In genomic region chrV:4731154-4731961, ce11 we compare ENCODE assay signal across 5 worm cellular contexts.
TF ChIP-seq lines count a peak whose summit lies in the region.

Gene F39G3.3, plus strand, starts transcription at chrV:4731911.

TF ChIP-seq in whole organism, L1 larva, 84 proteins besides CTCF, POLR2A, EP300 and RAD21 (continues in another document):
- TF ChIP-seq efl-1 (optimal IDR thresholded peaks at IDR 0.05; lab: Kevin White, UChicago) (peak; percentile 33 to 55), efl-1 (GFP tag; optimal IDR thresholded peaks at IDR 0.05 in 1 of 2; lab: Kevin White, UChicago) (peak; percentile 35 to 95), snpc-4 (tag; optimal IDR thresholded peaks at IDR 0.05; lab: Kevin White, UChicago) (no peak), nhr-76 (tag; optimal IDR thresholded peaks at IDR 0.05; lab: Kevin White, UChicago) (no peak), ztf-4 (tag; optimal IDR thresholded peaks at IDR 0.05; lab: Kevin White, UChicago) (no peak), C16A3.4 (tag; optimal IDR thresholded peaks at IDR 0.05; lab: Kevin White, UChicago) (peak; percentile 52), ceh-63 (GFP tag; optimal IDR thresholded peaks at IDR 0.05; lab: Kevin White, UChicago) (no peak), unc-62 (GFP tag; optimal IDR thresholded peaks at IDR 0.05; lab: Kevin White, UChicago) (no peak), elt-2 (tag; optimal IDR thresholded peaks at IDR 0.05; lab: Kevin White, UChicago) (peak; percentile 30), unc-86 (tag; optimal IDR thresholded peaks at IDR 0.05; lab: Kevin White, UChicago) (peak; percentile 38), ama-1 (optimal IDR thresholded peaks at IDR 0.05; lab: Kevin White, UChicago) (no peak), pag-3 (tag; optimal IDR thresholded peaks at IDR 0.05; lab: Kevin White, UChicago; ENCODE audit: borderline replicate concordance, insufficient read depth) (no peak), irx-1 (tag; optimal IDR thresholded peaks at IDR 0.05; lab: Kevin White, UChicago) (peak; percentile 42), C04F5.9 (tag; optimal IDR thresholded peaks at IDR 0.05; lab: Kevin White, UChicago) (no peak), F16B12.6 (tag; optimal IDR thresholded peaks at IDR 0.05; lab: Kevin White, UChicago) (no peak), sup-37 (GFP tag; optimal IDR thresholded peaks at IDR 0.05; lab: Kevin White, UChicago) (no peak), nhr-71 (tag; optimal IDR thresholded peaks at IDR 0.05; lab: Kevin White, UChicago) (peak; percentile 75), mdl-1 (tag; optimal IDR thresholded peaks at IDR 0.05; lab: Kevin White, UChicago) (peak in 1 of 2 experiments; percentile 30)

TF ChIP-seq in whole organism, L3 larva, 47 proteins besides CTCF, POLR2A, EP300 and RAD21 (continues in another document):
- TF ChIP-seq eor-1 (tag; optimal IDR thresholded peaks at IDR 0.05; lab: Kevin White, UChicago) (no peak), nhr-237 (tag; optimal IDR thresholded peaks at IDR 0.05; lab: Kevin White, UChicago) (no peak), skn-1 (tag; optimal IDR thresholded peaks at IDR 0.05; lab: Kevin White, UChicago) (peak; percentile 52), nhr-43 (tag; optimal IDR thresholded peaks at IDR 0.05; lab: Kevin White, UChicago; ENCODE audit: poor library complexity, severe bottlenecking) (peak; percentile 58), ceh-16 (tag; optimal IDR thresholded peaks at IDR 0.05; lab: Kevin White, UChicago) (no peak), ceh-82 (tag; optimal IDR thresholded peaks at IDR 0.05; lab: Kevin White, UChicago) (no peak), ztf-4 (tag; optimal IDR thresholded peaks at IDR 0.05; lab: Kevin White, UChicago) (no peak), egl-27 (tag; optimal IDR thresholded peaks at IDR 0.05; lab: Kevin White, UChicago) (no peak), hmg-11 (tag; optimal IDR thresholded peaks at IDR 0.05; lab: Kevin White, UChicago) (peak; percentile 81), pha-4 (tag; optimal IDR thresholded peaks at IDR 0.05; lab: Kevin White, UChicago) (peak; percentile 77), lin-39 (tag; optimal IDR thresholded peaks at IDR 0.05; lab: Kevin White, UChicago) (peak; percentile 94), egl-5 (tag; optimal IDR thresholded peaks at IDR 0.05; lab: Kevin White, UChicago) (peak; percentile 80), ceh-28 (tag; optimal IDR thresholded peaks at IDR 0.05; lab: Kevin White, UChicago) (no peak), nhr-25 (tag; optimal IDR thresholded peaks at IDR 0.05; lab: Kevin White, UChicago) (no peak), lsy-12 (tag; optimal IDR thresholded peaks at IDR 0.05; lab: Kevin White, UChicago) (no peak), R02D3.7 (tag; optimal IDR thresholded peaks at IDR 0.05; lab: Kevin White, UChicago) (no peak), nfya-1 (tag; optimal IDR thresholded peaks at IDR 0.05; lab: Kevin White, UChicago; ENCODE audit: insufficient read depth) (peak; percentile 72), sea-2 (GFP tag; optimal IDR thresholded peaks at IDR 0.05; lab: Kevin White, UChicago) (no peak), zag-1 (tag; optimal IDR thresholded peaks at IDR 0.05; lab: Kevin White, UChicago) (no peak)

TF ChIP-seq in whole organism, early embryonic, 17 proteins besides CTCF, POLR2A, EP300 and RAD21:
- TF ChIP-seq tbx-11 (GFP tag; IDR thresholded peaks at IDR 0.05; lab: Robert Waterston, UW) (peak; percentile 87), ets-7 (tag; optimal IDR thresholded peaks at IDR 0.05; lab: Kevin White, UChicago) (peak; percentile 61), aly-1 (tag; optimal IDR thresholded peaks at IDR 0.05; lab: Kevin White, UChicago) (peak; percentile 65), flt-1 (GFP tag; IDR thresholded peaks at IDR 0.05; lab: Robert Waterston, UW) (peak; percentile 74), F13C5.2 (tag; optimal IDR thresholded peaks at IDR 0.05; lab: Kevin White, UChicago) (peak; percentile 94), hnd-1 (tag; optimal IDR thresholded peaks at IDR 0.05; lab: Kevin White, UChicago) (peak; percentile 75), hmg-4 (GFP tag; optimal IDR thresholded peaks at IDR 0.05; lab: Kevin White, UChicago) (peak; percentile 85), pes-1 (GFP tag; IDR thresholded peaks at IDR 0.05; lab: Robert Waterston, UW) (peak; percentile 90), ceh-36 (tag; optimal IDR thresholded peaks at IDR 0.05; lab: Kevin White, UChicago) (peak; percentile 81), tbx-37 (GFP tag; conservative IDR thresholded peaks at IDR 0.05; lab: Robert Waterston, UW) (peak; percentile 82), ama-1 (optimal IDR thresholded peaks at IDR 0.05; lab: Kevin White, UChicago) (no peak), scrt-1 (GFP tag; IDR thresholded peaks at IDR 0.05; lab: Robert Waterston, UW) (peak; percentile 85), tra-4 (tag; optimal IDR thresholded peaks at IDR 0.05; lab: Kevin White, UChicago) (peak; percentile 15), ceh-13 (GFP tag; optimal IDR thresholded peaks at IDR 0.05; lab: Kevin White, UChicago) (peak; percentile 83), sea-1 (GFP tag; conservative IDR thresholded peaks at IDR 0.05; lab: Robert Waterston, UW) (peak; percentile 74; the same call in 1 of the 2 replicates), hmbx-1 (tag; optimal IDR thresholded peaks at IDR 0.05; lab: Kevin White, UChicago) (peak; percentile 63), B0310.2 (tag; optimal IDR thresholded peaks at IDR 0.05; lab: Kevin White, UChicago) (peak; percentile 65)
TF ChIP-seq in whole organism, early embryonic: peak in this region for 16.

TF ChIP-seq in whole organism, midembryonic, 9 proteins besides CTCF, POLR2A, EP300 and RAD21:
- peak; percentile 96 for TF ChIP-seq med-1 (GFP tag; optimal IDR thresholded peaks at IDR 0.05; lab: Kevin White, UChicago; ENCODE audit: insufficient read depth)
- TF ChIP-seq flt-1 (GFP tag; IDR thresholded peaks at IDR 0.05; lab: Robert Waterston, UW): peak; percentile 92
- peak; percentile 81 for TF ChIP-seq klf-2 (GFP tag; conservative IDR thresholded peaks at IDR 0.05; lab: Robert Waterston, UW)
- TF ChIP-seq ref-1 (GFP tag; conservative IDR thresholded peaks at IDR 0.05; lab: Robert Waterston, UW): peak; percentile 64; the same call in 1 of the 2 replicates
- peak; percentile 92 for TF ChIP-seq tab-1 (GFP tag; IDR thresholded peaks at IDR 0.05; lab: Robert Waterston, UW)
- peak; percentile 77 for TF ChIP-seq ztf-29 (GFP tag; IDR thresholded peaks at IDR 0.05; lab: Robert Waterston, UW)
- TF ChIP-seq cog-1 (tag; optimal IDR thresholded peaks at IDR 0.05; lab: Kevin White, UChicago): peak; percentile 81
- peak; percentile 85 for TF ChIP-seq T22C8.4 (GFP tag; IDR thresholded peaks at IDR 0.05; lab: Robert Waterston, UW)
- peak; percentile 91 for TF ChIP-seq ztf-23 (GFP tag; IDR thresholded peaks at IDR 0.05; lab: Robert Waterston, UW)

TF ChIP-seq in whole organism, young adult, 124 proteins besides CTCF, POLR2A, EP300 and RAD21 (continues in another document):
- TF ChIP-seq C17E4.6 (GFP tag; IDR thresholded peaks at IDR 0.05; lab: Robert Waterston, UW) (peak; percentile 55; the same call in 1 of the 2 replicates), K11D2.4 (GFP tag; IDR thresholded peaks at IDR 0.05; lab: Robert Waterston, UW) (no peak), ceh-91 (GFP tag; IDR thresholded peaks at IDR 0.05; lab: Robert Waterston, UW) (peak; percentile 79), die-1 (tag; optimal IDR thresholded peaks at IDR 0.05; lab: Kevin White, UChicago) (peak; percentile 30), repo-1 (tag; optimal IDR thresholded peaks at IDR 0.05; lab: Kevin White, UChicago) (no peak), snpc-4 (GFP tag; optimal IDR thresholded peaks at IDR 0.05; lab: Kevin White, UChicago) (peak; percentile 21), snpc-4 (tag; optimal IDR thresholded peaks at IDR 0.05; lab: Kevin White, UChicago) (peak in 3 of 4 experiments; percentile 43 to 64 (median 59)), ZK185.1 (tag; optimal IDR thresholded peaks at IDR 0.05; lab: Kevin White, UChicago; ENCODE audit: poor library complexity, severe bottlenecking) (peak; percentile 73), ama-1 (optimal IDR thresholded peaks at IDR 0.05; lab: Kevin White, UChicago) (no peak), ama-1 (GFP tag; optimal IDR thresholded peaks at IDR 0.05; lab: Kevin White, UChicago) (no peak), C06A6.2 (GFP tag; conservative IDR thresholded peaks at IDR 0.05; lab: Robert Waterston, UW) (no peak), fkh-3 (tag; optimal IDR thresholded peaks at IDR 0.05; lab: Kevin White, UChicago) (no peak), ztf-22 (GFP tag; optimal IDR thresholded peaks at IDR 0.05; lab: Kevin White, UChicago) (no peak), ztf-28 (GFP tag; IDR thresholded peaks at IDR 0.05; lab: Robert Waterston, UW) (no peak), lin-35 (GFP tag; optimal IDR thresholded peaks at IDR 0.05; lab: Kevin White, UChicago) (peak in 1 of 3 experiments; percentile 38), Y53G8AR.9 (GFP tag; conservative IDR thresholded peaks at IDR 0.05; lab: Robert Waterston, UW) (no peak), tbp1 (GFP tag; optimal IDR thresholded peaks at IDR 0.05; lab: Kevin White, UChicago) (peak; percentile 48), ztf-25 (GFP tag; IDR thresholded peaks at IDR 0.05; lab: Robert Waterston, UW) (no peak), nhr-90 (tag; optimal IDR thresholded peaks at IDR 0.05; lab: Kevin White, UChicago) (no peak), B0336.3 (GFP tag; IDR thresholded peaks at IDR 0.05; lab: Robert Waterston, UW) (peak; percentile 77), nhr-179 (tag; optimal IDR thresholded peaks at IDR 0.05; lab: Kevin White, UChicago) (no peak), lin-40 (tag; optimal IDR thresholded peaks at IDR 0.05; lab: Kevin White, UChicago) (peak; percentile 35), ztf-18 (tag; optimal IDR thresholded peaks at IDR 0.05; lab: Kevin White, UChicago) (peak; percentile 72), nhr-120 (GFP tag; IDR thresholded peaks at IDR 0.05; lab: Robert Waterston, UW) (no peak), rec-8 (tag; optimal IDR thresholded peaks at IDR 0.05; lab: Kevin White, UChicago) (no peak), ccch-3 (GFP tag; optimal IDR thresholded peaks at IDR 0.05; lab: Kevin White, UChicago) (no peak), sea-2 (GFP tag; IDR thresholded peaks at IDR 0.05; lab: Robert Waterston, UW) (no peak), lin-54 (GFP tag; optimal IDR thresholded peaks at IDR 0.05; lab: Kevin White, UChicago) (peak; percentile 83), bed-2 (GFP tag; IDR thresholded peaks at IDR 0.05; lab: Robert Waterston, UW) (no peak), chd-7 (tag; optimal IDR thresholded peaks at IDR 0.05; lab: Kevin White, UChicago) (no peak), F10E7.11 (tag; optimal IDR thresholded peaks at IDR 0.05; lab: Kevin White, UChicago) (no peak), snpc-1.1 (tag; optimal IDR thresholded peaks at IDR 0.05; lab: Kevin White, UChicago; ENCODE audit: insufficient read depth) (no peak), nhr-80 (tag; optimal IDR thresholded peaks at IDR 0.05; lab: Kevin White, UChicago) (peak; percentile 32), T26A5.8 (tag; optimal IDR thresholded peaks at IDR 0.05; lab: Kevin White, UChicago) (no peak), ceh-79 (tag; optimal IDR thresholded peaks at IDR 0.05; lab: Kevin White, UChicago) (no peak), ceh-27 (GFP tag; optimal IDR thresholded peaks at IDR 0.05; lab: Kevin White, UChicago) (peak; percentile 24), F33H1.4 (GFP tag; IDR thresholded peaks at IDR 0.05; lab: Robert Waterston, UW) (peak; percentile 88)

Comparison
In these comparisons a context has a peak if more than half of its experiments do, and no peak if none do; other contexts are left out.
1. Of the 8 proteins assayed by ChIP-seq in both whole organism, young adult and whole organism, L1 larva: peak only in whole organism, young adult: snpc-4; only in whole organism, L1 larva: nhr-90; in both: dpl-1, efl-1 and unc-130; in neither: 2; mixed calls (peak in some experiments, not most) for 1.